Worm (Caenorhabditis elegans) whole organism, L2 larva: ENCODE results near the gene paqr-3.

Experiments used
- C34F6.9 ChIP-seq: fragments of 150-350 bp; optimal IDR thresholded peaks from 2 replicates; lab custom pipeline; 2014; ENCODE audit warnings: missing biosample characterization, missing genetic modification characterization
- F13H6.1 ChIP-seq: sonication (generic microtip); optimal IDR thresholded peaks from 2 replicates; lab custom pipeline; 2016; ENCODE audit warnings: missing genetic modification characterization, missing compliant biosample characterization
- ZK546.5 ChIP-seq: sonication (generic microtip); optimal IDR thresholded peaks from 2 replicates; lab custom pipeline; 2017; ENCODE audit warnings: missing biosample characterization, missing genetic modification characterization
- aly-2 ChIP-seq: fragments of 150-350 bp; optimal IDR thresholded peaks from 2 replicates; lab custom pipeline; 2014; ENCODE audit warnings: missing biosample characterization, missing genetic modification characterization
- ama-1 ChIP-seq: fragments of 150-350 bp; optimal IDR thresholded peaks from 2 replicates; lab custom pipeline; 2018; ENCODE audit warnings: inconsistent platforms
- ceh-82 ChIP-seq: fragments of 150-350 bp; optimal IDR thresholded peaks from 2 replicates; lab custom pipeline; 2014; ENCODE audit warnings: missing biosample characterization, missing genetic modification characterization
- crh-2 ChIP-seq: sonication (generic microtip); optimal IDR thresholded peaks from 2 replicates; lab custom pipeline; 2017; ENCODE audit warnings: missing biosample characterization, missing genetic modification characterization
- egl-27 ChIP-seq: sonication (generic microtip); optimal IDR thresholded peaks from 3 replicates; lab custom pipeline; 2017; ENCODE audit warnings: missing biosample characterization, missing genetic modification reagents, missing genetic modification characterization
- fos-1 ChIP-seq: fragments of 150-350 bp; optimal IDR thresholded peaks from 2 replicates; lab custom pipeline; 2014; ENCODE audit warnings: missing biosample characterization, missing genetic modification characterization
- gmeb-1 ChIP-seq: fragments of 150-350 bp; optimal IDR thresholded peaks from 2 replicates; lab custom pipeline; 2014; ENCODE audit warnings: missing biosample characterization, missing genetic modification characterization
- lsy-2 ChIP-seq, 2 experiments: fragments of 150-350 bp in 1 of 2; sonication (generic microtip) in 1 of 2; optimal IDR thresholded peaks; 2 replicates each; lab custom pipeline; 2014 to 2017; ENCODE audit warnings: missing biosample characterization in 2 of 2, missing genetic modification characterization in 2 of 2
- mab-5 ChIP-seq: fragments of 150-350 bp; optimal IDR thresholded peaks from 2 replicates; lab custom pipeline; 2014; ENCODE audit warnings: missing biosample characterization, missing genetic modification characterization
- mbf-1 ChIP-seq: sonication (generic microtip); optimal IDR thresholded peaks from 2 replicates; lab custom pipeline; 2017; ENCODE audit warnings: missing biosample characterization, missing genetic modification characterization
- mdl-1 ChIP-seq, 2 experiments: fragments of 150-350 bp in 1 of 2; sonication (generic microtip) in 1 of 2; optimal IDR thresholded peaks; 2 replicates each; lab custom pipeline; 2017; ENCODE audit warnings: missing biosample characterization in 2 of 2, missing genetic modification characterization in 2 of 2
- nhr-10 ChIP-seq: sonication (generic microtip); optimal IDR thresholded peaks from 2 replicates; lab custom pipeline; 2017; ENCODE audit warnings: missing biosample characterization, missing genetic modification characterization
- nhr-11 ChIP-seq: fragments of 150-350 bp; optimal IDR thresholded peaks from 2 replicates; lab custom pipeline; 2014; ENCODE audit warnings: missing biosample characterization, missing genetic modification characterization
- nhr-12 ChIP-seq: fragments of 150-350 bp; optimal IDR thresholded peaks from 2 replicates; lab custom pipeline; 2014; ENCODE audit warnings: missing biosample characterization, missing genetic modification characterization
- nhr-129 ChIP-seq: fragments of 150-350 bp; optimal IDR thresholded peaks from 2 replicates; lab custom pipeline; 2014; ENCODE audit warnings: missing biosample characterization, missing genetic modification characterization
- nhr-23 ChIP-seq: fragments of 150-350 bp; optimal IDR thresholded peaks from 2 replicates; lab custom pipeline; 2014; ENCODE audit warnings: missing biosample characterization, missing genetic modification reagents, missing genetic modification characterization
- nhr-77 ChIP-seq: fragments of 150-350 bp; optimal IDR thresholded peaks from 2 replicates; lab custom pipeline; 2014; ENCODE audit warnings: missing biosample characterization, missing genetic modification characterization
- sem-4 ChIP-seq: fragments of 150-350 bp; optimal IDR thresholded peaks from 2 replicates; lab custom pipeline; 2014; ENCODE audit warnings: missing biosample characterization, missing genetic modification reagents, missing genetic modification characterization
- skn-1 ChIP-seq: sonication (generic microtip); optimal IDR thresholded peaks from 2 replicates; lab custom pipeline; 2017; ENCODE audit warnings: missing biosample characterization, missing genetic modification characterization
- sma-3 ChIP-seq: sonication (generic microtip); optimal IDR thresholded peaks from 2 replicates; lab custom pipeline; 2016; ENCODE audit warnings: missing genetic modification reagents, missing genetic modification characterization, missing compliant biosample characterization
- sma-9 ChIP-seq, 2 experiments: fragments of 150-350 bp in 1 of 2; sonication (generic microtip) in 1 of 2; optimal IDR thresholded peaks; 2 replicates each; lab custom pipeline; 2014 to 2016; ENCODE audit warnings: missing genetic modification characterization in 2 of 2, mild to moderate bottlenecking in 1 of 2, missing biosample characterization in 1 of 2, missing compliant biosample characterization in 1 of 2, missing genetic modification reagents in 1 of 2, moderate library complexity in 1 of 2
- unc-39 ChIP-seq: fragments of 150-350 bp; optimal IDR thresholded peaks from 2 replicates; lab custom pipeline; 2014; ENCODE audit warnings: missing biosample characterization, missing genetic modification characterization
- unc-55 ChIP-seq: fragments of 150-350 bp; sonication (generic microtip); optimal IDR thresholded peaks from 3 replicates; lab custom pipeline; 2014; ENCODE audit warnings: missing biosample characterization, missing genetic modification reagents, missing genetic modification characterization
- unc-62 ChIP-seq: fragments of 150-350 bp; optimal IDR thresholded peaks from 2 replicates; lab custom pipeline; 2014; ENCODE audit warnings: missing biosample characterization, missing genetic modification reagents, missing genetic modification characterization
- zag-1 ChIP-seq: fragments of 150-350 bp; optimal IDR thresholded peaks from 2 replicates; lab custom pipeline; 2014; ENCODE audit warnings: missing biosample characterization, missing genetic modification characterization
- ztf-1 ChIP-seq: fragments of 200-800 bp; sonication (Bioruptor generic); conservative IDR thresholded peaks from 2 replicates; pipeline ENCODE4 v1.3.6; 2022; ENCODE audit warnings: missing genetic modification characterization, missing compliant biosample characterization
- ztf-11 ChIP-seq: sonication (generic microtip); optimal IDR thresholded peaks from 2 replicates; lab custom pipeline; 2017; ENCODE audit warnings: missing biosample characterization, missing genetic modification characterization
- ztf-4 ChIP-seq: fragments of 150-350 bp; optimal IDR thresholded peaks from 2 replicates; lab custom pipeline; 2014; ENCODE audit warnings: missing biosample characterization, missing genetic modification characterization

Gene paqr-3

ce11 chrIV:14421938-14422337 lies 38.5 kb upstream of the paqr-3 start, which contains the start of gene F55B11.7:
TSS of gene F55B11.7 (minus strand) at chrIV:14422038.
- TF ChIP-seq zag-1 (no peak), crh-2 (tag; lab: Kevin White, UChicago) (no peak), nhr-129 (tag; lab: Kevin White, UChicago) (no peak), ZK546.5 (tag; lab: Kevin White, UChicago) (no peak), sma-9 (GFP tag; optimal IDR thresholded peaks at IDR 0.05; lab: Kevin White, UChicago) (no peak), sma-9 (tag; optimal IDR thresholded peaks at IDR 0.05; lab: Kevin White, UChicago) (no peak), nhr-77 (tag; lab: Kevin White, UChicago) (no peak)

- TF ChIP-seq nhr-23 (tag; lab: Kevin White, UChicago) (no peak), F13H6.1 (no peak), ZK546.5 (tag; lab: Kevin White, UChicago) (no peak), nhr-12 (tag; lab: Kevin White, UChicago) (no peak), ztf-4 (tag; lab: Kevin White, UChicago) (no peak), ztf-1 (no peak), sem-4 (tag; lab: Kevin White, UChicago) (no peak), mab-5 (no peak), lsy-2 (tag; optimal IDR thresholded peaks at IDR 0.05; lab: Kevin White, UChicago) (no peak), C34F6.9 (tag; lab: Kevin White, UChicago) (no peak), ztf-11 (tag; lab: Kevin White, UChicago) (no peak), mbf-1 (tag; lab: Kevin White, UChicago) (no peak), unc-39 (tag; lab: Kevin White, UChicago) (no peak), sma-3 (GFP tag; lab: Kevin White, UChicago) (no peak)
- TF ChIP-seq, all 48 proteins: peak for 0
These were observed 33.6 kb upstream of the paqr-3 start, which contains the start of gene F55B11.6 for ce11 chrIV:14417128-14417527. TSS of gene F55B11.6 (minus strand) at chrIV:14417228.

- peak; percentile 76 for TF ChIP-seq skn-1 (tag; lab: Kevin White, UChicago)
- peak; percentile 23 for TF ChIP-seq egl-27 (tag; lab: Kevin White, UChicago)
- peak in 1 of 2 experiments; percentile 69 for TF ChIP-seq mdl-1 (tag; optimal IDR thresholded peaks at IDR 0.05; lab: Kevin White, UChicago)
- no peak for TF ChIP-seq aly-2
- TF ChIP-seq sma-3 (GFP tag; lab: Kevin White, UChicago) = peak; percentile 42
- TF ChIP-seq nhr-12 (tag; lab: Kevin White, UChicago) = no peak
- peak; percentile 98 for TF ChIP-seq fos-1
- TF ChIP-seq ztf-4 (tag; lab: Kevin White, UChicago) = no peak
- TF ChIP-seq crh-2 (tag; lab: Kevin White, UChicago) = peak; percentile 55
- no peak for TF ChIP-seq ama-1 (lab: Kevin White, UChicago)
- no peak for TF ChIP-seq unc-55 (GFP tag; lab: Kevin White, UChicago)
- TF ChIP-seq F13H6.1 = no peak
- TF ChIP-seq gmeb-1 (tag; lab: Kevin White, UChicago) = peak; percentile 61
These were observed 30.7 kb upstream of the paqr-3 start for ce11 chrIV:14414200-14414599.

ce11 chrIV:14413386-14413785 lies 29.9 kb upstream of the paqr-3 start:
- TF ChIP-seq mdl-1 (tag; optimal IDR thresholded peaks at IDR 0.05; lab: Kevin White, UChicago) (peak in 1 of 2 experiments; percentile 32), nhr-11 (tag; lab: Kevin White, UChicago) (no peak), unc-62 (GFP tag; lab: Kevin White, UChicago) (no peak), gmeb-1 (tag; lab: Kevin White, UChicago) (peak; percentile 29), fos-1 (peak; percentile 63), crh-2 (tag; lab: Kevin White, UChicago) (peak; percentile 3), C34F6.9 (tag; lab: Kevin White, UChicago) (no peak), unc-39 (tag; lab: Kevin White, UChicago) (no peak), sma-9 (GFP tag; optimal IDR thresholded peaks at IDR 0.05; lab: Kevin White, UChicago) (peak; percentile 42), sma-9 (tag; optimal IDR thresholded peaks at IDR 0.05; lab: Kevin White, UChicago) (no peak), skn-1 (tag; lab: Kevin White, UChicago) (peak; percentile 82), nhr-10 (tag; lab: Kevin White, UChicago) (no peak)

- TF ChIP-seq nhr-23 (tag; lab: Kevin White, UChicago) = no peak
- peak; percentile 53 for TF ChIP-seq nhr-129 (tag; lab: Kevin White, UChicago)
These were observed 29.2 kb upstream of the paqr-3 start, which contains the start of gene xdh-1 for ce11 chrIV:14412655-14413054. TSS of gene xdh-1 (minus strand) at chrIV:14412894.

ce11 chrIV:14408569-14408968 lies 25.1 kb upstream of the paqr-3 start:
- TF ChIP-seq sma-9 (GFP tag; optimal IDR thresholded peaks at IDR 0.05; lab: Kevin White, UChicago) = no peak
- no peak for TF ChIP-seq sma-9 (tag; optimal IDR thresholded peaks at IDR 0.05; lab: Kevin White, UChicago)
- no peak for TF ChIP-seq ama-1 (lab: Kevin White, UChicago)
- TF ChIP-seq ceh-82 (tag; lab: Kevin White, UChicago) = no peak
- TF ChIP-seq nhr-23 (tag; lab: Kevin White, UChicago) = no peak
